Fruit fly (Drosophila melanogaster) whole organism, embryonic: Measurements from ENCODE around the gene Oseg1.

Experiments used
- ATbp ChIP-seq: fragments of 200-800 bp; sonication (Bioruptor generic); optimal IDR thresholded peaks from 2 replicates; lab custom pipeline; 2017; ENCODE audit warnings: missing biosample characterization, mild to moderate bottlenecking, missing genetic modification characterization, missing genetic modification reagents
- Abd-B ChIP-seq: fragments of 200-800 bp; sonication (Bioruptor generic); optimal IDR thresholded peaks from 2 replicates; lab custom pipeline; 2018; ENCODE audit warnings: missing biosample characterization, mild to moderate bottlenecking, missing genetic modification characterization, moderate library complexity
- CG10321 ChIP-seq: fragments of 200-800 bp; sonication (Bioruptor generic); IDR thresholded peaks from 2 replicates; pipeline ENCODE4 v1.3.6; 2022; ENCODE audit warnings: missing biosample characterization, missing genetic modification characterization
- CG11247 ChIP-seq: fragments of 200-800 bp; sonication (Bioruptor generic); IDR thresholded peaks from 2 replicates; pipeline ENCODE4 v1.3.6; 2022; ENCODE audit warnings: missing biosample characterization, missing genetic modification characterization
- CG11695 ChIP-seq: fragments of 200-800 bp; sonication (Bioruptor generic); IDR thresholded peaks from 3 replicates; pipeline ENCODE4 v1.3.6; 2022; ENCODE audit warnings: missing biosample characterization, missing genetic modification characterization
- CG11696 ChIP-seq: fragments of 200-800 bp; sonication (Bioruptor generic); IDR thresholded peaks from 2 replicates; pipeline ENCODE4 v1.3.6; 2022; ENCODE audit warnings: missing biosample characterization, missing genetic modification characterization
- CG12659 ChIP-seq: fragments of 200-800 bp; sonication (Bioruptor generic); optimal IDR thresholded peaks from 3 replicates; lab custom pipeline; 2017; ENCODE audit warnings: mild to moderate bottlenecking, missing biosample characterization, missing genetic modification reagents, missing genetic modification characterization
- CG12942 ChIP-seq: fragments of 200-800 bp; sonication (Bioruptor generic); optimal IDR thresholded peaks from 3 replicates; lab custom pipeline; 2016; ENCODE audit warnings: missing biosample characterization, missing genetic modification characterization
- CG13296 ChIP-seq: fragments of 200-800 bp; sonication (Bioruptor generic); optimal IDR thresholded peaks from 3 replicates; lab custom pipeline; 2018; ENCODE audit warnings: missing biosample characterization, mild to moderate bottlenecking, missing genetic modification characterization
- CG14441 ChIP-seq: fragments of 200-800 bp; sonication (Bioruptor generic); IDR thresholded peaks from 2 replicates; pipeline ENCODE4 v1.3.6; 2022; ENCODE audit warnings: missing biosample characterization, missing genetic modification characterization
- CG15601 ChIP-seq: fragments of 200-800 bp; sonication (Bioruptor generic); optimal IDR thresholded peaks from 3 replicates; lab custom pipeline; 2019; ENCODE audit warnings: missing biosample characterization, mild to moderate bottlenecking, missing genetic modification characterization, moderate library complexity
- CG1647 ChIP-seq: fragments of 200-800 bp; sonication (Bioruptor generic); optimal IDR thresholded peaks from 3 replicates; lab custom pipeline; 2016; ENCODE audit warnings: missing biosample characterization, missing genetic modification characterization
- CG18476 ChIP-seq: fragments of 200-800 bp; sonication (Bioruptor generic); optimal IDR thresholded peaks from 2 replicates; lab custom pipeline; 2016; ENCODE audit warnings: missing biosample characterization, mild to moderate bottlenecking, missing genetic modification characterization
- CG31365 ChIP-seq: fragments of 200-800 bp; sonication (Bioruptor generic); optimal IDR thresholded peaks from 2 replicates; lab custom pipeline; 2018; ENCODE audit warnings: missing biosample characterization, mild to moderate bottlenecking, missing genetic modification characterization
- CG32532 ChIP-seq: fragments of 200-800 bp; sonication (Bioruptor generic); IDR thresholded peaks from 2 replicates; pipeline ENCODE4 v1.3.6; 2022; ENCODE audit warnings: missing biosample characterization, missing genetic modification characterization
- CG4360 ChIP-seq: fragments of 200-800 bp; sonication (Bioruptor generic); IDR thresholded peaks from 2 replicates; pipeline ENCODE4 v1.3.6; 2022; ENCODE audit warnings: missing biosample characterization, missing genetic modification characterization
- CG4617 ChIP-seq: fragments of 200-800 bp; sonication (Bioruptor generic); optimal IDR thresholded peaks from 3 replicates; lab custom pipeline; 2016; ENCODE audit warnings: missing biosample characterization, missing genetic modification characterization, borderline replicate concordance
- CG6272 ChIP-seq: fragments of 200-800 bp; sonication (Bioruptor generic); IDR thresholded peaks from 2 replicates; pipeline ENCODE4 v1.3.6; 2022; ENCODE audit warnings: missing biosample characterization, missing genetic modification characterization
- CG6765 ChIP-seq: fragments of 200-800 bp; sonication (Bioruptor generic); optimal IDR thresholded peaks from 3 replicates; lab custom pipeline; 2017; ENCODE audit warnings: missing biosample characterization, mild to moderate bottlenecking, missing genetic modification characterization
- CG7745 ChIP-seq: fragments of 200-800 bp; sonication (Bioruptor generic); optimal IDR thresholded peaks from 2 replicates; lab custom pipeline; 2018; ENCODE audit warnings: missing biosample characterization, mild to moderate bottlenecking, missing genetic modification characterization, moderate library complexity
- CG7928 ChIP-seq: fragments of 200-800 bp; sonication (Bioruptor generic); optimal IDR thresholded peaks from 2 replicates; lab custom pipeline; 2017; ENCODE audit warnings: missing biosample characterization, mild to moderate bottlenecking, missing genetic modification characterization
- CG7963 ChIP-seq: fragments of 200-800 bp; sonication (Bioruptor generic); IDR thresholded peaks from 3 replicates; pipeline ENCODE4 v1.3.6; 2022; ENCODE audit warnings: missing biosample characterization, missing genetic modification characterization; ENCODE audit not compliant: partially characterized antibody
- CG9797 ChIP-seq: fragments of 200-800 bp; sonication (Bioruptor generic); optimal IDR thresholded peaks from 3 replicates; lab custom pipeline; 2018; ENCODE audit warnings: missing biosample characterization, mild to moderate bottlenecking, missing genetic modification characterization
- CG9876 ChIP-seq: fragments of 200-800 bp; sonication (Bioruptor generic); optimal IDR thresholded peaks from 2 replicates; lab custom pipeline; 2016; ENCODE audit warnings: missing biosample characterization, missing genetic modification characterization
- D19A ChIP-seq: fragments of 200-800 bp; optimal IDR thresholded peaks from 3 replicates; lab custom pipeline; 2019; ENCODE audit warnings: missing biosample characterization, mild to moderate bottlenecking, missing genetic modification characterization, moderate library complexity
- Dad ChIP-seq: fragments of 200-800 bp; sonication (Bioruptor generic); optimal IDR thresholded peaks from 3 replicates; lab custom pipeline; 2016; ENCODE audit warnings: missing biosample characterization, missing genetic modification characterization
- E2f1 ChIP-seq: fragments of 200-800 bp; sonication (Bioruptor generic); IDR thresholded peaks from 2 replicates; pipeline ENCODE4 v1.3.6; 2022; ENCODE audit warnings: missing biosample characterization, missing genetic modification characterization
- Gug ChIP-seq: fragments of 200-800 bp; sonication (Bioruptor generic); IDR thresholded peaks from 4 replicates; pipeline ENCODE4 v1.3.6; 2022; ENCODE audit warnings: missing biosample characterization, missing genetic modification characterization
- Hmr ChIP-seq: fragments of 200-800 bp; sonication (Bioruptor generic); optimal IDR thresholded peaks from 3 replicates; lab custom pipeline; 2017; ENCODE audit warnings: mild to moderate bottlenecking, missing biosample characterization, missing genetic modification reagents, missing genetic modification characterization
- Hsf ChIP-seq: fragments of 200-800 bp; sonication (Bioruptor generic); optimal IDR thresholded peaks from 3 replicates; lab custom pipeline; 2016; ENCODE audit warnings: missing biosample characterization, missing genetic modification characterization
- MTF-1 ChIP-seq: fragments of 200-800 bp; sonication (Bioruptor generic); optimal IDR thresholded peaks from 2 replicates; lab custom pipeline; 2018; ENCODE audit warnings: missing biosample characterization, mild to moderate bottlenecking, missing genetic modification characterization, borderline replicate concordance
- Optix ChIP-seq: fragments of 200-800 bp; sonication (Bioruptor generic); IDR thresholded peaks from 3 replicates; pipeline ENCODE4 v1.3.6; 2022; ENCODE audit warnings: missing biosample characterization, missing genetic modification characterization
- Taf1 ChIP-seq: fragments of 200-800 bp; sonication (Bioruptor generic); IDR thresholded peaks from 2 replicates; pipeline ENCODE4 v1.3.6; 2022; ENCODE audit warnings: missing biosample characterization, missing genetic modification characterization
- Vsx1 ChIP-seq: fragments of 200-800 bp; sonication (Bioruptor generic); optimal IDR thresholded peaks from 2 replicates; lab custom pipeline; 2017; ENCODE audit warnings: missing biosample characterization, mild to moderate bottlenecking, missing genetic modification characterization, missing genetic modification reagents
- aop ChIP-seq: fragments of 200-800 bp; sonication (Bioruptor generic); IDR thresholded peaks from 2 replicates; pipeline ENCODE4 v1.3.6; 2022; ENCODE audit warnings: missing biosample characterization, missing genetic modification characterization
- croc ChIP-seq: fragments of 200-800 bp; sonication (Bioruptor generic); conservative IDR thresholded peaks from 3 replicates; pipeline ENCODE4 v1.3.6; 2022; ENCODE audit warnings: missing biosample characterization, missing genetic modification characterization
- crol ChIP-seq: fragments of 200-800 bp; sonication (Bioruptor generic); IDR thresholded peaks from 2 replicates; pipeline ENCODE4 v1.3.6; 2022; ENCODE audit warnings: missing biosample characterization, missing genetic modification characterization
- cwo ChIP-seq: fragments of 200-800 bp; sonication (Bioruptor generic); optimal IDR thresholded peaks from 3 replicates; lab custom pipeline; 2017; ENCODE audit warnings: missing biosample characterization, missing genetic modification characterization, mild to moderate bottlenecking, moderate library complexity, missing genetic modification reagents
- gem ChIP-seq: fragments of 200-800 bp; sonication (Bioruptor generic); optimal IDR thresholded peaks from 2 replicates; lab custom pipeline; 2019; ENCODE audit warnings: missing biosample characterization, mild to moderate bottlenecking, missing genetic modification characterization, moderate library complexity
- gt ChIP-seq: fragments of 200-800 bp; sonication (Bioruptor generic); IDR thresholded peaks from 2 replicates; pipeline ENCODE4 v1.3.6; 2022; ENCODE audit warnings: missing biosample characterization, missing genetic modification characterization
- h ChIP-seq: fragments of >200 bp; optimal IDR thresholded peaks from 2 replicates; lab custom pipeline; 2017
- knrl ChIP-seq: fragments of 200-800 bp; sonication (Bioruptor generic); IDR thresholded peaks from 3 replicates; pipeline ENCODE4 v1.3.6; 2022; ENCODE audit warnings: missing biosample characterization, missing genetic modification characterization; ENCODE audit not compliant: partially characterized antibody
- nerfin-2 ChIP-seq: fragments of 200-800 bp; sonication (Bioruptor generic); IDR thresholded peaks from 2 replicates; pipeline ENCODE4 v1.3.6; 2022; ENCODE audit warnings: missing biosample characterization, missing genetic modification characterization; ENCODE audit not compliant: partially characterized antibody
- onecut ChIP-seq: fragments of 200-800 bp; sonication (Bioruptor generic); IDR thresholded peaks from 2 replicates; pipeline ENCODE4 v1.3.6; 2022; ENCODE audit warnings: missing biosample characterization, missing genetic modification characterization
- org-1 ChIP-seq: fragments of 200-800 bp; sonication (Bioruptor generic); optimal IDR thresholded peaks from 2 replicates; lab custom pipeline; 2017; ENCODE audit warnings: missing biosample characterization, missing genetic modification characterization
- p53 ChIP-seq: fragments of 200-800 bp; sonication (Bioruptor generic); optimal IDR thresholded peaks from 2 replicates; lab custom pipeline; 2016; ENCODE audit warnings: missing biosample characterization, missing genetic modification characterization
- slp2 ChIP-seq: fragments of 200-800 bp; sonication (Bioruptor generic); optimal IDR thresholded peaks from 2 replicates; lab custom pipeline; 2016; ENCODE audit warnings: missing biosample characterization, missing genetic modification characterization
- toy ChIP-seq: fragments of 200-800 bp; sonication (Bioruptor generic); IDR thresholded peaks from 2 replicates; pipeline ENCODE4 v1.3.6; 2022; ENCODE audit warnings: missing biosample characterization, missing genetic modification characterization
- trh ChIP-seq: fragments of 200-800 bp; sonication (Bioruptor generic); optimal IDR thresholded peaks from 2 replicates; lab custom pipeline; 2016; ENCODE audit warnings: missing biosample characterization, missing genetic modification characterization
- tx ChIP-seq: fragments of 200-800 bp; sonication (Bioruptor generic); optimal IDR thresholded peaks from 2 replicates; lab custom pipeline; 2016; ENCODE audit warnings: missing biosample characterization, missing genetic modification characterization
- unc-4 ChIP-seq: fragments of 200-800 bp; sonication (Bioruptor generic); IDR thresholded peaks from 2 replicates; pipeline ENCODE4 v1.3.6; 2022; ENCODE audit warnings: missing biosample characterization, missing genetic modification characterization; ENCODE audit not compliant: partially characterized antibody

Oseg1 gene

dm6 chr3L:8395630-8396168 is 16.9 kb downstream of the Oseg1 start, which contains the start of gene CG7120 (continued):
- TF ChIP-seq org-1 (GFP tag; lab: Kevin White, UChicago), result peak; percentile 21
- peak; percentile 44; the same call in 2 of the 3 replicates for TF ChIP-seq CG11695 (GFP tag; lab: Robert Waterston, UW)
- TF ChIP-seq CG4360 (GFP tag; lab: Robert Waterston, UW), result peak; percentile 53
- no peak for TF ChIP-seq CG11247
- no peak for TF ChIP-seq CG13296 (GFP tag; lab: Kevin White, UChicago)
- TF ChIP-seq CG32532 (GFP tag; lab: Robert Waterston, UW), result no peak
- TF ChIP-seq trh (GFP tag; lab: Kevin White, UChicago), result no peak
- peak; percentile 54 for TF ChIP-seq slp2 (GFP tag; lab: Kevin White, UChicago)
- no peak for TF ChIP-seq E2f1 (GFP tag; lab: Robert Waterston, UW)
- TF ChIP-seq Dad, result no peak
- TF ChIP-seq CG18476 (GFP tag; lab: Kevin White, UChicago), result peak; percentile 31
- TF ChIP-seq CG7928 (GFP tag; lab: Kevin White, UChicago), result no peak
- TF ChIP-seq CG9876 (GFP tag; lab: Kevin White, UChicago), result no peak
- no peak for TF ChIP-seq gt
- TF ChIP-seq p53, result no peak
- no peak for TF ChIP-seq CG31365 (tag; lab: Kevin White, UChicago)
- peak; percentile 29; the same call in 1 of the 3 replicates for TF ChIP-seq croc
- peak; percentile 41 for TF ChIP-seq cwo (GFP tag; lab: Kevin White, UChicago)
- peak; percentile 18 for TF ChIP-seq MTF-1 (GFP tag; lab: Kevin White, UChicago)
- TF ChIP-seq CG12942, result peak; percentile 14
- no peak for TF ChIP-seq Optix
- peak; percentile 63 for TF ChIP-seq gem (tag; lab: Kevin White, UChicago)
- no peak for TF ChIP-seq CG6765 (GFP tag; lab: Kevin White, UChicago)
- no peak for TF ChIP-seq unc-4 (GFP tag; lab: Robert Waterston, UW)
- TF ChIP-seq Abd-B (GFP tag; lab: Kevin White, UChicago), result no peak
- peak; percentile 38 for TF ChIP-seq Hsf
- TF ChIP-seq tx, result peak; percentile 4
- TF ChIP-seq crol (GFP tag; lab: Robert Waterston, UW), result no peak
- no peak for TF ChIP-seq CG15601
- TF ChIP-seq onecut (GFP tag; lab: Robert Waterston, UW), result no peak
- peak; percentile 16 for TF ChIP-seq CG12659 (GFP tag; lab: Kevin White, UChicago)
- TF ChIP-seq ATbp (GFP tag; lab: Kevin White, UChicago), result peak; percentile 26
- TF ChIP-seq CG1647 (GFP tag; lab: Kevin White, UChicago), result peak; percentile 19
- peak; percentile 9 for TF ChIP-seq CG4617 (GFP tag; lab: Kevin White, UChicago)
- peak; percentile 36 for TF ChIP-seq Hmr (GFP tag; lab: Kevin White, UChicago)
- no peak for TF ChIP-seq Vsx1 (GFP tag; lab: Kevin White, UChicago)
- TF ChIP-seq CG14441 (GFP tag; lab: Robert Waterston, UW), result no peak
- no peak for TF ChIP-seq CG7963 (GFP tag; lab: Robert Waterston, UW)
- no peak for TF ChIP-seq Gug (GFP tag; lab: Robert Waterston, UW)
- TF ChIP-seq Taf1 (GFP tag; lab: Robert Waterston, UW), result no peak
- TF ChIP-seq D19A (tag; lab: Kevin White, UChicago), result peak; percentile 52
- TF ChIP-seq h, result no peak
- TF ChIP-seq aop, result no peak
- no peak for TF ChIP-seq CG10321 (GFP tag; lab: Robert Waterston, UW)
- TF ChIP-seq CG11696, result no peak
- no peak for TF ChIP-seq toy (GFP tag; lab: Robert Waterston, UW)
- TF ChIP-seq CG9797 (GFP tag; lab: Kevin White, UChicago), result no peak
- TF ChIP-seq knrl (GFP tag; lab: Robert Waterston, UW), result no peak
- peak; percentile 25 for TF ChIP-seq nerfin-2 (GFP tag; lab: Robert Waterston, UW)
- no peak for TF ChIP-seq CG6272 (GFP tag; lab: Robert Waterston, UW)
- TF ChIP-seq CG7745 (tag; lab: Kevin White, UChicago), result no peak
